Fruit fly (Drosophila melanogaster) whole organism, embryonic: ENCODE results near the gene CG43346.
A peak's percentile ranks its signal among the peaks of the same experiment; 100 is the strongest.

Source experiments
- ATbp ChIP-seq: fragments of 200-800 bp; sonication (Bioruptor generic); optimal IDR thresholded peaks from 2 replicates; lab custom pipeline; 2017; ENCODE audit warnings: missing biosample characterization, mild to moderate bottlenecking, missing genetic modification characterization, missing genetic modification reagents
- Asciz ChIP-seq: fragments of 200-800 bp; sonication (Bioruptor generic); optimal IDR thresholded peaks from 2 replicates; lab custom pipeline; 2017; ENCODE audit warnings: missing biosample characterization, mild to moderate bottlenecking, missing genetic modification characterization, missing genetic modification reagents
- Blimp-1 ChIP-seq: fragments of 200-800 bp; sonication (Bioruptor generic); optimal IDR thresholded peaks from 3 replicates; lab custom pipeline; 2018; ENCODE audit warnings: missing biosample characterization, missing genetic modification characterization, mild to moderate bottlenecking, moderate library complexity, missing genetic modification reagents
- CG11085 ChIP-seq: fragments of 200-800 bp; sonication (Bioruptor generic); IDR thresholded peaks from 2 replicates; pipeline ENCODE4 v1.3.6; 2022; ENCODE audit warnings: missing biosample characterization, missing genetic modification characterization
- CG13894 ChIP-seq: fragments of 200-800 bp; sonication (Bioruptor generic); optimal IDR thresholded peaks from 3 replicates; lab custom pipeline; 2018; ENCODE audit warnings: missing biosample characterization, mild to moderate bottlenecking, missing genetic modification characterization, moderate library complexity
- CG1529 ChIP-seq: fragments of 200-800 bp; sonication (Bioruptor generic); optimal IDR thresholded peaks from 3 replicates; lab custom pipeline; 2018; ENCODE audit warnings: missing biosample characterization, missing genetic modification characterization
- CG15479 ChIP-seq: fragments of 200-800 bp; sonication (Bioruptor generic); optimal IDR thresholded peaks from 3 replicates; lab custom pipeline; 2019; ENCODE audit warnings: missing biosample characterization, mild to moderate bottlenecking, missing genetic modification characterization, moderate library complexity
- CG15696 ChIP-seq: fragments of 200-800 bp; sonication (Bioruptor generic); optimal IDR thresholded peaks from 2 replicates; lab custom pipeline; 2019; ENCODE audit warnings: missing biosample characterization, mild to moderate bottlenecking, missing genetic modification characterization, moderate library complexity
- CG1603 ChIP-seq: fragments of 200-800 bp; sonication (Bioruptor generic); optimal IDR thresholded peaks from 2 replicates; lab custom pipeline; 2019; ENCODE audit warnings: missing biosample characterization, mild to moderate bottlenecking, missing genetic modification characterization, moderate library complexity
- CG18599 ChIP-seq: fragments of 200-800 bp; sonication (Bioruptor generic); optimal IDR thresholded peaks from 3 replicates; lab custom pipeline; 2017; ENCODE audit warnings: missing biosample characterization, missing genetic modification characterization, mild to moderate bottlenecking, moderate library complexity, missing genetic modification reagents
- CG2116 ChIP-seq: fragments of 200-800 bp; sonication (Bioruptor generic); optimal IDR thresholded peaks from 3 replicates; lab custom pipeline; 2018; ENCODE audit warnings: missing biosample characterization, mild to moderate bottlenecking, missing genetic modification characterization
- CG2199 ChIP-seq: fragments of 200-800 bp; sonication (Bioruptor generic); IDR thresholded peaks from 3 replicates; pipeline ENCODE4 v1.3.6; 2022; ENCODE audit warnings: missing biosample characterization, missing genetic modification characterization
- CG4360 ChIP-seq: fragments of 200-800 bp; sonication (Bioruptor generic); IDR thresholded peaks from 2 replicates; pipeline ENCODE4 v1.3.6; 2022; ENCODE audit warnings: missing biosample characterization, missing genetic modification characterization
- CG5245 ChIP-seq: fragments of 200-800 bp; sonication (Bioruptor generic); optimal IDR thresholded peaks from 3 replicates; lab custom pipeline; 2016; ENCODE audit warnings: missing biosample characterization, missing genetic modification characterization
- CG6175 ChIP-seq: fragments of 200-800 bp; sonication (Bioruptor generic); IDR thresholded peaks from 3 replicates; pipeline ENCODE4 v1.3.6; 2022; ENCODE audit warnings: missing biosample characterization, missing genetic modification characterization
- CG6654 ChIP-seq: fragments of 200-800 bp; sonication (Bioruptor generic); optimal IDR thresholded peaks from 2 replicates; lab custom pipeline; 2017; ENCODE audit warnings: missing biosample characterization, mild to moderate bottlenecking, missing genetic modification characterization
- CG6813 ChIP-seq: fragments of 200-800 bp; sonication (Bioruptor generic); optimal IDR thresholded peaks from 2 replicates; lab custom pipeline; 2017; ENCODE audit warnings: missing biosample characterization, missing genetic modification characterization, mild to moderate bottlenecking, moderate library complexity, missing genetic modification reagents
- CG7987 ChIP-seq: fragments of 200-800 bp; sonication (Bioruptor generic); optimal IDR thresholded peaks from 2 replicates; lab custom pipeline; 2018; ENCODE audit warnings: missing biosample characterization, mild to moderate bottlenecking, missing genetic modification characterization, moderate library complexity
- CG8944 ChIP-seq: fragments of 200-800 bp; sonication (Bioruptor generic); optimal IDR thresholded peaks from 3 replicates; lab custom pipeline; 2016; ENCODE audit warnings: missing biosample characterization, missing genetic modification characterization
- CG9609 ChIP-seq: fragments of 200-800 bp; sonication (Bioruptor generic); optimal IDR thresholded peaks from 3 replicates; lab custom pipeline; 2016; ENCODE audit warnings: missing biosample characterization, missing genetic modification characterization
- Camta ChIP-seq: fragments of 200-800 bp; sonication (Bioruptor generic); optimal IDR thresholded peaks from 2 replicates; lab custom pipeline; 2016; ENCODE audit warnings: missing biosample characterization, missing genetic modification characterization
- Deaf1 ChIP-seq: fragments of 200-800 bp; optimal IDR thresholded peaks from 3 replicates; lab custom pipeline; 2019; ENCODE audit warnings: missing biosample characterization, mild to moderate bottlenecking, missing genetic modification characterization, moderate library complexity
- Doc3 ChIP-seq: fragments of 200-800 bp; sonication (Bioruptor generic); IDR thresholded peaks from 3 replicates; pipeline ENCODE4 v1.3.6; 2022; ENCODE audit warnings: missing biosample characterization, missing genetic modification characterization; ENCODE audit not compliant: partially characterized antibody
- Drgx ChIP-seq: fragments of 200-800 bp; sonication (Bioruptor generic); IDR thresholded peaks from 2 replicates; pipeline ENCODE4 v1.3.6; 2022; ENCODE audit warnings: missing biosample characterization, missing genetic modification characterization
- ERR ChIP-seq: fragments of 200-800 bp; sonication (Bioruptor generic); optimal IDR thresholded peaks from 2 replicates; lab custom pipeline; 2016; ENCODE audit warnings: missing biosample characterization, missing genetic modification characterization
- Lpt ChIP-seq: fragments of >200 bp; optimal IDR thresholded peaks from 2 replicates; lab custom pipeline; 2018; ENCODE audit warnings: missing biosample characterization, missing genetic modification characterization
- MBD-R2 ChIP-seq: fragments of 200-800 bp; sonication (Bioruptor generic); IDR thresholded peaks from 2 replicates; pipeline ENCODE4 v1.3.6; 2022; ENCODE audit warnings: missing biosample characterization, missing genetic modification characterization
- Scr ChIP-seq: fragments of 200-800 bp; sonication (Bioruptor generic); IDR thresholded peaks from 2 replicates; pipeline ENCODE4 v1.3.6; 2022; ENCODE audit warnings: missing biosample characterization, missing genetic modification characterization; ENCODE audit not compliant: partially characterized antibody
- Spps ChIP-seq: fragments of 200-800 bp; sonication (Bioruptor generic); optimal IDR thresholded peaks from 2 replicates; lab custom pipeline; 2018; ENCODE audit warnings: missing biosample characterization, mild to moderate bottlenecking, missing genetic modification characterization
- Sry-β ChIP-seq: fragments of 200-800 bp; sonication (Bioruptor generic); optimal IDR thresholded peaks from 2 replicates; lab custom pipeline; 2018; ENCODE audit warnings: missing biosample characterization, mild to moderate bottlenecking, missing genetic modification characterization, moderate library complexity
- al ChIP-seq: fragments of 200-800 bp; sonication (Bioruptor generic); IDR thresholded peaks from 2 replicates; pipeline ENCODE4 v1.3.6; 2022; ENCODE audit warnings: missing biosample characterization, missing genetic modification characterization
- ato ChIP-seq: fragments of 200-800 bp; sonication (Bioruptor generic); IDR thresholded peaks from 2 replicates; pipeline ENCODE4 v1.3.6; 2022; ENCODE audit warnings: missing biosample characterization, missing genetic modification characterization; ENCODE audit not compliant: partially characterized antibody
- bbx ChIP-seq: fragments of 200-800 bp; sonication (Bioruptor generic); IDR thresholded peaks from 2 replicates; pipeline ENCODE4 v1.3.6; 2022; ENCODE audit warnings: missing biosample characterization, missing genetic modification characterization; ENCODE audit not compliant: partially characterized antibody
- chinmo ChIP-seq: fragments of 200-800 bp; sonication (Bioruptor generic); IDR thresholded peaks from 4 replicates; pipeline ENCODE4 v1.3.6; 2022; ENCODE audit warnings: missing biosample characterization, missing genetic modification characterization; ENCODE audit not compliant: partially characterized antibody
- cwo ChIP-seq: fragments of 200-800 bp; sonication (Bioruptor generic); optimal IDR thresholded peaks from 3 replicates; lab custom pipeline; 2017; ENCODE audit warnings: missing biosample characterization, missing genetic modification characterization, mild to moderate bottlenecking, moderate library complexity, missing genetic modification reagents
- dmrt11E ChIP-seq: fragments of 200-800 bp; sonication (Bioruptor generic); optimal IDR thresholded peaks from 3 replicates; lab custom pipeline; 2018; ENCODE audit warnings: missing biosample characterization, mild to moderate bottlenecking, missing genetic modification characterization, moderate library complexity
- ftz-f1 ChIP-seq: fragments of 200-800 bp; sonication (Bioruptor generic); optimal IDR thresholded peaks from 2 replicates; lab custom pipeline; 2016; ENCODE audit warnings: missing biosample characterization, missing genetic modification characterization
- gem ChIP-seq: fragments of 200-800 bp; sonication (Bioruptor generic); optimal IDR thresholded peaks from 2 replicates; lab custom pipeline; 2019; ENCODE audit warnings: missing biosample characterization, mild to moderate bottlenecking, missing genetic modification characterization, moderate library complexity
- ind ChIP-seq: fragments of 200-800 bp; sonication (Bioruptor generic); optimal IDR thresholded peaks from 3 replicates; lab custom pipeline; 2016; ENCODE audit warnings: missing biosample characterization, missing genetic modification characterization
- nerfin-1 ChIP-seq: fragments of 200-800 bp; sonication (Bioruptor generic); optimal IDR thresholded peaks from 3 replicates; lab custom pipeline; 2019; ENCODE audit warnings: missing biosample characterization, mild to moderate bottlenecking, missing genetic modification characterization, moderate library complexity
- nerfin-2 ChIP-seq: fragments of 200-800 bp; sonication (Bioruptor generic); IDR thresholded peaks from 2 replicates; pipeline ENCODE4 v1.3.6; 2022; ENCODE audit warnings: missing biosample characterization, missing genetic modification characterization; ENCODE audit not compliant: partially characterized antibody
- rib ChIP-seq: fragments of 200-800 bp; sonication (Bioruptor generic); IDR thresholded peaks from 2 replicates; pipeline ENCODE4 v1.3.6; 2022; ENCODE audit warnings: missing biosample characterization, missing genetic modification characterization
- sc ChIP-seq, 3 experiments: fragments of >200 bp in 2 of 3; fragments of 200-800 bp in 1 of 3; sonication (Bioruptor generic) in 1 of 3; optimal IDR thresholded peaks; 2 replicates in 2 of 3; 3 replicates in 1 of 3; lab custom pipeline; 2017; ENCODE audit warnings: mild to moderate bottlenecking in 1 of 3, missing biosample characterization in 1 of 3, missing genetic modification characterization in 1 of 3, missing genetic modification reagents in 1 of 3
- sens ChIP-seq: fragments of 200-800 bp; sonication (Bioruptor generic); peaks from one replicate; lab custom pipeline; 2016; ENCODE audit warnings: missing biosample characterization, missing genetic modification characterization
- sob ChIP-seq: fragments of 200-800 bp; sonication (Bioruptor generic); IDR thresholded peaks from 2 replicates; pipeline ENCODE4 v1.3.6; 2022; ENCODE audit warnings: missing biosample characterization, missing genetic modification characterization
- sr ChIP-seq: fragments of 200-800 bp; sonication (Bioruptor generic); IDR thresholded peaks from 3 replicates; pipeline ENCODE4 v1.3.6; 2022; ENCODE audit warnings: missing biosample characterization, missing genetic modification characterization

CG43346 gene

DNA sequence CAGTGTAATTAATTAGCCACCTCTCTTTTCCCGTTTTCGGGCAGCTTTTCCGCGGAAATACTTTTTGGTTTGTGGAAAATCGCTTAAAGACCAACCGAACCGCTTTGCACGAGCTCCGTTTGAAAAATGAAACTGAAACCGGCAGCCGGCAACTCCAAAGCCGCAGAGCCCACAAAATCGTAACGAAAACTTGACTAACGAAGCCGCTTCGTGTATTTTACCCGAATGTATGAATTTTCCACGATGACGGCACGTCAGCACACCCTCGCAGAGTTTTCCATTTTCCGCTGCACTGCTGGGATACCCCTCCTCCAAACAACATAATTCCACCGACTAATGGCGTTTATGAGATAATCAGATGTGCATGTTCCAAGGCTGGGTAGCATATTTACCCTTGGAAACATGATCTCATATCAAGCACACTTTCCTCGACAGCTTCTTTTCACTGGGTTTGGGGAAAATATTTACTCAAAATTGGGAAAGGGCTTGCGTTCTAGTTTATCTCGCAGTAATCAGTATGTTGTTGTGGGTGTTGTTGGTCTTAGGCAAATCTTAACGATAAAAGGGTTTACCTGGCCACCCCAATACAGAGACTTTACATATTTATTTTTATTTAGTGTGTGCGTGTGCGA, 30.4 kb upstream of the CG43346 start, which contains the start of gene Ret:
Ret (minus strand) TSS at position 130 of the 632 bp plus-strand sequence.
- no peak for TF ChIP-seq Camta (GFP tag; lab: Kevin White, UChicago)
- no peak for TF ChIP-seq Doc3 (GFP tag; lab: Robert Waterston, UW)
- TF ChIP-seq ERR (GFP tag; lab: Kevin White, UChicago), result no peak
- TF ChIP-seq Blimp-1 (GFP tag; lab: Kevin White, UChicago), result peak; percentile 15
- peak; percentile 1 for TF ChIP-seq dmrt11E (tag; lab: Kevin White, UChicago)
- peak; percentile 5 for TF ChIP-seq CG13894 (tag; lab: Kevin White, UChicago)
- peak; percentile 11 for TF ChIP-seq CG1529 (GFP tag; lab: Kevin White, UChicago)
- TF ChIP-seq sr (GFP tag; lab: Robert Waterston, UW), result no peak
- TF ChIP-seq CG18599 (GFP tag; lab: Kevin White, UChicago), result peak; percentile 16
- TF ChIP-seq CG2199 (GFP tag; lab: Robert Waterston, UW), result peak; percentile 37; the same call in 1 of the 3 replicates
- peak; percentile 50 for TF ChIP-seq ATbp (GFP tag; lab: Kevin White, UChicago)
- TF ChIP-seq nerfin-1 (tag; lab: Kevin White, UChicago), result peak; percentile 9
- no peak for TF ChIP-seq al
- no peak for TF ChIP-seq CG2116 (GFP tag; lab: Kevin White, UChicago)
- peak; percentile 9 for TF ChIP-seq CG15479 (GFP tag; lab: Kevin White, UChicago)
- TF ChIP-seq CG15696 (tag; lab: Kevin White, UChicago), result peak; percentile 35
- no peak for TF ChIP-seq CG7987 (GFP tag; lab: Kevin White, UChicago)
- TF ChIP-seq Asciz, result peak; percentile 6
- TF ChIP-seq CG11085 (GFP tag; lab: Robert Waterston, UW), result no peak
- peak; percentile 14 for TF ChIP-seq CG6813 (GFP tag; lab: Kevin White, UChicago)
- peak; percentile 94 for TF ChIP-seq Deaf1 (tag; lab: Kevin White, UChicago)
- TF ChIP-seq ato (GFP tag; lab: Robert Waterston, UW), result peak; percentile 14; the same call in 1 of the 2 replicates
- TF ChIP-seq bbx (GFP tag; lab: Robert Waterston, UW), result no peak
- TF ChIP-seq, all 482 proteins: peak for 14

DNA sequence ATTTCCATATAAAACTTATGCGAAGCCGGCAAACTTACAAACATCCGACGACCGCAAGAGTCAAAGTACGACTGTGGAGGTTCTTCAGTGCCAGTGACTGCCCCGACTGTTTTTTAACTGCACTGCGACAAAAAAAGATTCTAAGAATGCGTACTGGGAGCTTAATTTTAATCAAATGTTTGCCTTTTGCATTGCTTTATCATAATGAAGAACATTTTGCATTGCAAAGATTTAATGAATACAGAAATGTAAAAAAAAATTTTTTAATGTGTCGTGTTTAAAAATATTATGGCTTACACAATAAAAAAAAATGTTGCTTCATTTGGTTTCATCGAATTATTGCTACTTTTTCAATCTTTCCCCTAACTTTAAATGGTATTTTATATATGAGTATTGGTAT, 28.8 kb upstream of the CG43346 start:
- TF ChIP-seq Sry-β (GFP tag; lab: Kevin White, UChicago), result no peak
- peak; percentile 62 for TF ChIP-seq Drgx (GFP tag; lab: Robert Waterston, UW)
- TF ChIP-seq gem, result peak; percentile 6

DNA sequence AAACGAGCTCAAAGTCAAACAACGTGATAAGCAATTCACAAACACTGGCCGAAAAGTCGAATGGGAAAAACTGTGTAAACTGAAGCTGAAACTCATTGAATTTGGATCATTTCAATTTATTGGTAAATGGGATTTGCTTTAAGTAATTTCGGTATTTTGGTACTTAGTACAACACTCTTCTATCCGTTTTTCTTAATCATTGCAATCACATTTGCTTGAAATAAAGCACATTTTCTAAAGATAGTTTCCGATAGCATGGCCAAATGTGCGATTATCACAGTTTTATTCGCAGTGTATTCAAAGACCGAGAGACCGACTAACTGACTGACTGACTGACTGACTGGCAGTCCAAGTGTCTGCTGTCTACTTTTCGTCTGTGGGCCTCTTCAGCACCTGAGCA, 28.1 kb upstream of the CG43346 start:
- TF ChIP-seq CG4360 (GFP tag; lab: Robert Waterston, UW) (no peak), Spps (tag; lab: Kevin White, UChicago) (no peak), sc (optimal IDR thresholded peaks at IDR 0.05; lab: Kevin White, UChicago) (no peak), sc (GFP tag; optimal IDR thresholded peaks at IDR 0.05; lab: Kevin White, UChicago) (no peak), CG5245 (no peak), nerfin-2 (GFP tag; lab: Robert Waterston, UW) (no peak), Scr (GFP tag; lab: Robert Waterston, UW) (no peak), CG8944 (no peak), sens (GFP tag; lab: Kevin White, UChicago) (peak; percentile 82), cwo (GFP tag; lab: Kevin White, UChicago) (peak; percentile 12), ftz-f1 (GFP tag; lab: Kevin White, UChicago) (no peak), CG9609 (GFP tag; lab: Kevin White, UChicago) (peak; percentile 4), CG1603 (tag; lab: Kevin White, UChicago) (peak; percentile 13), MBD-R2 (GFP tag; lab: Robert Waterston, UW) (no peak), chinmo (no peak), Lpt (GFP tag; lab: Kevin White, UChicago) (no peak), rib (GFP tag; lab: Robert Waterston, UW) (no peak), gem (peak; percentile 48), CG6175 (GFP tag; lab: Robert Waterston, UW) (no peak), CG6654 (GFP tag; lab: Kevin White, UChicago) (no peak), sob (no peak), ind (GFP tag; lab: Kevin White, UChicago) (peak; percentile 14)
